Worm (Caenorhabditis elegans) whole organism, L4 larva: ENCODE measurements around the gene srv-17.
A peak's percentile ranks its signal among the peaks of the same experiment; 100 is the strongest.

ENCODE experiments used
- F26F4.8 ChIP-seq: fragments of 200-800 bp; sonication (Bioruptor generic); conservative IDR thresholded peaks from 2 replicates; pipeline ENCODE4 v1.3.6; 2022; ENCODE audit warnings: missing genetic modification characterization, missing compliant biosample characterization
- F44E2.7 ChIP-seq: fragments of 200-800 bp; sonication (Bioruptor generic); IDR thresholded peaks from 2 replicates; pipeline ENCODE4 v2.1.2; 2022; ENCODE audit warnings: missing genetic modification characterization, missing compliant biosample characterization
- F49E8.2 ChIP-seq: sonication (generic microtip); optimal IDR thresholded peaks from 2 replicates; lab custom pipeline; 2016; ENCODE audit warnings: missing compliant biosample characterization, mild to moderate bottlenecking, missing genetic modification characterization, borderline replicate concordance
- Y105C5A.15 ChIP-seq: fragments of 200-800 bp; sonication (Bioruptor generic); IDR thresholded peaks from 2 replicates; pipeline ENCODE4 v1.3.6; 2022; ENCODE audit warnings: missing genetic modification characterization, missing compliant biosample characterization
- ZK546.5 ChIP-seq, 2 experiments: sonication (generic microtip); optimal IDR thresholded peaks; 2 replicates each; lab custom pipeline; 2017; ENCODE audit warnings: missing biosample characterization in 2 of 2, missing genetic modification characterization in 2 of 2
- aha-1 ChIP-seq: fragments of 150-350 bp; peaks from one replicate; lab custom pipeline; 2014; ENCODE audit warnings: missing biosample characterization, missing genetic modification characterization
- ceh-20 ChIP-seq: fragments of 200-800 bp; sonication (Bioruptor generic); IDR thresholded peaks from 2 replicates; pipeline ENCODE4 v1.3.6; 2022; ENCODE audit warnings: missing genetic modification reagents, missing genetic modification characterization, missing compliant biosample characterization
- ceh-62 ChIP-seq: sonication (generic microtip); optimal IDR thresholded peaks from 2 replicates; lab custom pipeline; 2017; ENCODE audit warnings: missing biosample characterization, missing genetic modification characterization
- ces-1 ChIP-seq: fragments of 150-350 bp; sonication (generic microtip); optimal IDR thresholded peaks from 4 replicates; lab custom pipeline; 2014; ENCODE audit warnings: missing biosample characterization, missing genetic modification reagents, missing genetic modification characterization
- ctbp-1 ChIP-seq: fragments of 200-800 bp; sonication (Bioruptor generic); IDR thresholded peaks from 2 replicates; pipeline ENCODE4 v1.3.6; 2022; ENCODE audit warnings: missing genetic modification reagents, missing genetic modification characterization, missing compliant biosample characterization
- duxl-1 ChIP-seq: sonication (generic microtip); optimal IDR thresholded peaks from 2 replicates; lab custom pipeline; 2016; ENCODE audit warnings: mild to moderate bottlenecking, missing genetic modification characterization, moderate library complexity, missing compliant biosample characterization; ENCODE audit not compliant: poor library complexity
- gei-8 ChIP-seq: fragments of 200-800 bp; sonication (Bioruptor generic); optimal IDR thresholded peaks from 2 replicates; lab custom pipeline; 2018; ENCODE audit warnings: mild to moderate bottlenecking, missing genetic modification characterization, missing compliant biosample characterization
- hif-1 ChIP-seq, 2 experiments: sonication (generic microtip); optimal IDR thresholded peaks; 2 replicates each; lab custom pipeline; 2016 to 2017; ENCODE audit warnings: missing compliant biosample characterization in 2 of 2, missing genetic modification characterization in 2 of 2, missing genetic modification reagents in 2 of 2, missing genotype in 2 of 2, mild to moderate bottlenecking in 1 of 2
- hlh-11 ChIP-seq: fragments of 200-800 bp; sonication (Bioruptor generic); optimal IDR thresholded peaks from 2 replicates; lab custom pipeline; 2018; ENCODE audit warnings: mild to moderate bottlenecking, missing genetic modification characterization, missing compliant biosample characterization
- lin-38 ChIP-seq: fragments of 200-800 bp; sonication (Bioruptor generic); IDR thresholded peaks from 2 replicates; pipeline ENCODE4 v1.3.6; 2022; ENCODE audit warnings: missing genetic modification reagents, missing genetic modification characterization, missing compliant biosample characterization
- lin-39 ChIP-seq: fragments of 150-350 bp; optimal IDR thresholded peaks from 2 replicates; lab custom pipeline; 2014; ENCODE audit warnings: missing biosample characterization, missing genetic modification reagents, missing genetic modification characterization
- lsy-2 ChIP-seq, 2 experiments: fragments of 150-350 bp in 1 of 2; sonication (generic microtip) in 1 of 2; optimal IDR thresholded peaks; 2 replicates each; lab custom pipeline; 2014 to 2017; ENCODE audit warnings: missing biosample characterization in 2 of 2, missing genetic modification characterization in 2 of 2
- madf-9 ChIP-seq: fragments of 200-800 bp; sonication (Bioruptor generic); conservative IDR thresholded peaks from 2 replicates; pipeline ENCODE4 v1.3.6; 2022; ENCODE audit warnings: missing genetic modification reagents, missing genetic modification characterization, missing compliant biosample characterization
- mdt-29 ChIP-seq: fragments of 200-800 bp; sonication (Bioruptor generic); IDR thresholded peaks from 2 replicates; pipeline ENCODE4 v1.3.6; 2022; ENCODE audit warnings: missing genetic modification reagents, missing genetic modification characterization, missing compliant biosample characterization
- mxl-2 ChIP-seq: fragments of 200-800 bp; sonication (Bioruptor generic); conservative IDR thresholded peaks from 2 replicates; pipeline ENCODE4 v1.3.6; 2022; ENCODE audit warnings: missing genetic modification reagents, missing genetic modification characterization, missing compliant biosample characterization
- nhr-10 ChIP-seq: fragments of 150-350 bp; optimal IDR thresholded peaks from 2 replicates; lab custom pipeline; 2014; ENCODE audit warnings: missing biosample characterization, missing genetic modification characterization
- nhr-48 ChIP-seq: sonication (generic microtip); optimal IDR thresholded peaks from 2 replicates; lab custom pipeline; 2016; ENCODE audit warnings: mild to moderate bottlenecking, missing genetic modification characterization, missing compliant biosample characterization
- nhr-6 ChIP-seq: fragments of 150-350 bp; optimal IDR thresholded peaks from 2 replicates; lab custom pipeline; 2014; ENCODE audit warnings: missing biosample characterization, missing genetic modification characterization
- rbr-2 ChIP-seq: sonication (generic microtip); optimal IDR thresholded peaks from 2 replicates; lab custom pipeline; 2016; ENCODE audit warnings: missing genotype, missing genetic modification characterization, missing compliant biosample characterization
- snpc-1.2 ChIP-seq: fragments of 200-800 bp; sonication (Bioruptor generic); IDR thresholded peaks from 2 replicates; pipeline ENCODE4 v1.3.6; 2022; ENCODE audit warnings: missing genetic modification reagents, missing genetic modification characterization, missing compliant biosample characterization
- snpc-4 ChIP-seq: fragments of 150-350 bp; optimal IDR thresholded peaks from 2 replicates; lab custom pipeline; 2014; ENCODE audit warnings: missing biosample characterization, missing genetic modification characterization
- tag-97 ChIP-seq: fragments of 200-800 bp; sonication (Bioruptor generic); IDR thresholded peaks from 2 replicates; pipeline ENCODE4 v1.3.6; 2022; ENCODE audit warnings: missing genetic modification characterization, missing compliant biosample characterization
- unc-39 ChIP-seq: sonication (generic microtip); optimal IDR thresholded peaks from 2 replicates; lab custom pipeline; 2017; ENCODE audit warnings: missing biosample characterization, missing genetic modification characterization
- unc-62 ChIP-seq, 3 experiments: fragments of 150-350 bp in 1 of 3; sonication (generic microtip); optimal IDR thresholded peaks in 2 of 3; peaks in 1 of 3; 1 replicate in 1 of 3; 2 replicates in 2 of 3; lab custom pipeline; 2014 to 2017; ENCODE audit warnings: missing biosample characterization in 3 of 3, missing genetic modification characterization in 3 of 3, missing genetic modification reagents in 3 of 3, missing genotype in 1 of 3
- zfp-3 ChIP-seq: fragments of 200-800 bp; sonication (Bioruptor generic); conservative IDR thresholded peaks from 2 replicates; pipeline ENCODE4 v1.3.6; 2022; ENCODE audit warnings: missing genetic modification reagents, missing genetic modification characterization, missing compliant biosample characterization
- zip-11 ChIP-seq: fragments of 200-800 bp; sonication (Bioruptor generic); IDR thresholded peaks from 2 replicates; pipeline ENCODE4 v1.3.6; 2022; ENCODE audit warnings: missing genetic modification characterization, missing compliant biosample characterization
- zip-2 ChIP-seq: fragments of 150-350 bp; optimal IDR thresholded peaks from 2 replicates; lab custom pipeline; 2014; ENCODE audit warnings: missing biosample characterization, missing genetic modification characterization
- ztf-11 ChIP-seq: fragments of 150-350 bp; optimal IDR thresholded peaks from 2 replicates; lab custom pipeline; 2014; ENCODE audit warnings: missing biosample characterization, missing genetic modification characterization

Gene srv-17

DNA sequence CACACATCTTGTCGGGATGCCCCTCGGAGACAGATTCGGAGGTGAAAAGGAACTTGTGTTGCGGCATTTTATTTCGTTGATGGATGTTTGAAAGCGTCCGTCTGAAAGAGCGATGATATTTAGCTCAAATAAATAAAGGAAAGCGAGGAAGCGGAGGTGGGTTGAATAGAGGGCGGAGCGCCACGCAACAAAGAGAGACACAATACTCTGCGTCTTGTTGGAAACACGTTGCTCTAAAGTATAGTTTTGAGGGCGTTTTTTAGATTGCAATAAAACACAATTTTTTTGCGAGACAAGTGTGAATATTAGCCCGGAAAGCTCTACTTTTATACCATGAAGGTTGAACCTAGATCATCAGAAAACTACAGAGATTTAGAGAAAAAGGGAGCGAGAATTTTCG is 23.7 kb downstream of the srv-17 start, which contains the start of gene sams-4:
Gene sams-4 (minus strand): TSS at position 101 of the 400 bp plus-strand sequence.
- TF ChIP-seq snpc-1.2 (no peak), F44E2.7 (GFP tag; lab: Robert Waterston, UW) (no peak), nhr-10 (tag; lab: Kevin White, UChicago) (no peak), gei-8 (GFP tag; lab: Kevin White, UChicago) (no peak), nhr-6 (tag; lab: Kevin White, UChicago) (no peak), duxl-1 (tag; lab: Kevin White, UChicago) (no peak), ztf-11 (no peak), tag-97 (no peak), nhr-48 (tag; lab: Kevin White, UChicago) (no peak), ctbp-1 (no peak), snpc-4 (tag; lab: Kevin White, UChicago) (no peak), hlh-11 (tag; lab: Kevin White, UChicago) (no peak), zip-11 (no peak), lsy-2 (tag; optimal IDR thresholded peaks at IDR 0.05; lab: Kevin White, UChicago) (no peak), unc-39 (tag; lab: Kevin White, UChicago) (no peak), mxl-2 (GFP tag; lab: Robert Waterston, UW) (no peak), Y105C5A.15 (GFP tag; lab: Robert Waterston, UW) (no peak), ces-1 (GFP tag; lab: Kevin White, UChicago) (no peak), lin-38 (no peak), mdt-29 (no peak)

DNA sequence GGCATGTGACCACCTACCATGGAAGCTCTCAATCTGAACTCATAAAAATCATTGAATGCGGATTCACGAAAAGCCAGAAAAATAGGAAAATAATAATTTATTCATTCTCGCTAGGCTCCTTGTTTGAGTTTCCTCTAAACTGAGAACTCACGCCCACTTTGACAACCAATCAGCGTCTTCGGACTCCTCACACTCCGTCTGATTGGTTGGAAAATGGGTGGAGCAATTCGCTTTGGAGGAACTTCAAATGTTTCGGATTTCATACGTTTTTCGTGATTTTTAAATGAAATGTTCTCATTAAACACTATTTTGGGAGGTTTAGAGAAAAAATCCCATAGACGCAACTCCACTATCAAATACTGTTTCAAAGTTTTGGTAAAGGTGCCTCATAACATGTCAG is 27.1 kb downstream of the srv-17 start:
- TF ChIP-seq aha-1 (tag; lab: Kevin White, UChicago) (peak; percentile 5), lin-39 (tag; lab: Kevin White, UChicago) (no peak)

DNA sequence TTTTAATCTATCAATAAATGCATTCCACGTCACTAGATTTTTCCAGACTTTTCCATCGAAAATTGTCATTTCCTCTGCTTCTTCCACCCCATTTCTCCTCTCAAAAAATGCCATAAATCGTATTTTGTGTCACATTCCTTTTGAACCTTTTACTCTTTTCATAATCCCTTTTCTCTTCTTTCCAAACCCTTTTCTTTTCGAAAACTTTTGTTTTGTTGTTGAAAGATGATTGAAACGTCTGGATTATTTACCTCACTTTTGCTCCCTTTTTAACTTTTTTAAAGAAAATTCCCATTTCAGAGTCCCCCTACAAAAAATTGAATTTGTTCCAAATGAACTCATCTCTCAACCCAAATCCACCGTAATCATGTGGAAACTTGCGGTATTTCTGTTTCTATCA is 30.8 kb downstream of the srv-17 start, which contains the start of gene C06E7.2:
Gene C06E7.2 (plus strand): TSS at position 301 of the 400 bp plus-strand sequence.
- TF ChIP-seq rbr-2 (tag; lab: Kevin White, UChicago) (no peak), ceh-62 (tag; lab: Kevin White, UChicago) (no peak), zfp-3 (GFP tag; lab: Robert Waterston, UW) (no peak), ZK546.5 (tag; optimal IDR thresholded peaks at IDR 0.05; lab: Kevin White, UChicago) (no peak), F26F4.8 (GFP tag; lab: Robert Waterston, UW) (no peak), hif-1 (tag; optimal IDR thresholded peaks at IDR 0.05; lab: Kevin White, UChicago) (no peak)

DNA sequence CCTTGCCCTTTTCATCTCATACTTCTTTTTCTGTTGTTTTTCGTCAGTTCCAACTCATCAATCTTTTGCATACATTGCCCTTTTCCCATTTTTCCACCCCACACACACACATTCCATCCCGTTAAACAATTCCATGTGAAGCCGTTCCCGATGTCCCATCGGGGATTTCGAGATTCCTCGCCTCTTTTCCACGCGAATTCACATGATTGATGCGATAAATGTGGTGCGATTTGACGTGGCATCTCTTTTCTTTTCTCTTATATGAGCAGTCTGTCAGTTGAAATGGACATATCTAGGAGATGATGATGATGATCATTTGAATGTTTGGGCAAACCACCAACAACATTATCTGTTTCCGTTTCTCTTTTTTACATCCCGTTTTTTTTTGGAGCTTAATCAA is 35.8 kb downstream of the srv-17 start:
- TF ChIP-seq unc-62 (GFP tag; optimal IDR thresholded peaks at IDR 0.05 in 1 of 2; lab: Kevin White, UChicago) (peak in 1 of 2 experiments; percentile 99), unc-62 (tag; optimal IDR thresholded peaks at IDR 0.05; lab: Kevin White, UChicago) (no peak), hif-1 (tag; optimal IDR thresholded peaks at IDR 0.05; lab: Kevin White, UChicago) (no peak)

DNA sequence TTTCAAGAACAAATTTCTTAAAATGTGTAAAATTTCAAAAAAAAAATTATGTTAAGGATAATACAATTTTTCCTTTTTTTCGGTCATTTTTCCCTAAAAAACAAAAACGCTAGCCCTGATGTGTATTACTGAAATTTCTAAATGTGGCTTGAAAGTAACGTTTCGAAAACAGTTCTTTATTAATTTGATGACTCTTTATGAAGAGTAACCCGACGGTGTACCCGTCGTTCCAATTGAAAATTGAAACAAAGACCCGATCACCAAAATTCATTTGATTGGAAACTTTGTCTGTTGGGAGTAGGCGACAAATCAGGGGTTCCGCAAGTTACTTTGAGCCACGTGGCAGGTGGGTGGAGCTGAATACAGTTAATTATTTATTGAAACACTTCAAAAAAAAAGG is 37.2 kb downstream of the srv-17 start:
- TF ChIP-seq zip-2 (tag; lab: Kevin White, UChicago) (no peak), snpc-1.2 (peak; percentile 84), ceh-20 (no peak), F49E8.2 (tag; lab: Kevin White, UChicago) (peak; percentile 30), madf-9 (GFP tag; lab: Robert Waterston, UW) (no peak)
- TF ChIP-seq, all 104 proteins: peak for 2
